Fruit fly (Drosophila melanogaster) whole organism, prepupa: Measurements from ENCODE around the gene aux.

Experiments used
- CG10631 ChIP-seq: fragments of 200-800 bp; sonication (Bioruptor generic); optimal IDR thresholded peaks from 2 replicates; lab custom pipeline; 2016; ENCODE audit warnings: missing biosample characterization, missing genetic modification characterization
- CG11762 ChIP-seq: fragments of 200-800 bp; sonication (Bioruptor generic); optimal IDR thresholded peaks from 3 replicates; lab custom pipeline; 2016; ENCODE audit warnings: missing biosample characterization, missing genetic modification characterization; ENCODE audit not compliant: insufficient read depth
- CG11902 ChIP-seq: fragments of 200-800 bp; sonication (Bioruptor generic); optimal IDR thresholded peaks from 3 replicates; lab custom pipeline; 2016; ENCODE audit warnings: missing biosample characterization, missing genetic modification characterization
- CG16779 ChIP-seq: fragments of 200-800 bp; sonication (Bioruptor generic); optimal IDR thresholded peaks from 3 replicates; lab custom pipeline; 2017; ENCODE audit warnings: missing biosample characterization, mild to moderate bottlenecking, missing genetic modification characterization
- CG3032 ChIP-seq: fragments of 200-800 bp; optimal IDR thresholded peaks from 2 replicates; lab custom pipeline; 2019; ENCODE audit warnings: missing biosample characterization, mild to moderate bottlenecking, missing genetic modification characterization, moderate library complexity
- CG31627 ChIP-seq: fragments of 200-800 bp; sonication (Bioruptor generic); optimal IDR thresholded peaks from 3 replicates; lab custom pipeline; 2016; ENCODE audit warnings: missing biosample characterization, missing genetic modification characterization
- CG32006 ChIP-seq: fragments of 200-800 bp; sonication (Bioruptor generic); optimal IDR thresholded peaks from 3 replicates; lab custom pipeline; 2017; ENCODE audit warnings: missing biosample characterization, mild to moderate bottlenecking, missing genetic modification characterization
- CG4318 ChIP-seq: fragments of 200-800 bp; sonication (Bioruptor generic); optimal IDR thresholded peaks from 3 replicates; lab custom pipeline; 2017; ENCODE audit warnings: missing biosample characterization, mild to moderate bottlenecking, missing genetic modification characterization
- CG6163 ChIP-seq: fragments of 200-800 bp; sonication (Bioruptor generic); IDR thresholded peaks from 3 replicates; pipeline ENCODE4 v1.3.6; 2022; ENCODE audit warnings: missing biosample characterization, missing genetic modification characterization
- CG6276 ChIP-seq: fragments of 200-800 bp; sonication (Bioruptor generic); optimal IDR thresholded peaks from 2 replicates; lab custom pipeline; 2017; ENCODE audit warnings: missing biosample characterization, mild to moderate bottlenecking, missing genetic modification characterization
- CG6792 ChIP-seq: fragments of 200-800 bp; sonication (Bioruptor generic); optimal IDR thresholded peaks from 3 replicates; lab custom pipeline; 2016; ENCODE audit warnings: missing biosample characterization, missing genetic modification characterization
- CG6808 ChIP-seq: fragments of 200-800 bp; sonication (Bioruptor generic); optimal IDR thresholded peaks from 3 replicates; lab custom pipeline; 2017; ENCODE audit warnings: missing biosample characterization, missing genetic modification characterization, mild to moderate bottlenecking, moderate library complexity, missing genetic modification reagents
- CG6854 ChIP-seq: fragments of 200-800 bp; sonication (Bioruptor generic); optimal IDR thresholded peaks from 2 replicates; lab custom pipeline; 2017; ENCODE audit warnings: missing biosample characterization, mild to moderate bottlenecking, missing genetic modification characterization
- CG7368 ChIP-seq: fragments of 200-800 bp; sonication (Bioruptor generic); optimal IDR thresholded peaks from 3 replicates; lab custom pipeline; 2016; ENCODE audit warnings: missing biosample characterization, missing genetic modification characterization
- Ets21C ChIP-seq: fragments of 200-800 bp; sonication (Bioruptor generic); optimal IDR thresholded peaks from 3 replicates; lab custom pipeline; 2016; ENCODE audit warnings: missing biosample characterization, missing genetic modification characterization
- Ets96B ChIP-seq: fragments of 200-800 bp; optimal IDR thresholded peaks from 2 replicates; lab custom pipeline; 2019; ENCODE audit warnings: missing biosample characterization, mild to moderate bottlenecking, missing genetic modification characterization, moderate library complexity
- Gug ChIP-seq: fragments of 200-800 bp; sonication (Bioruptor generic); IDR thresholded peaks from 2 replicates; pipeline ENCODE4 v1.3.6; 2022; ENCODE audit warnings: missing biosample characterization, missing genetic modification characterization
- Hr38 ChIP-seq: sonication (Bioruptor generic); optimal IDR thresholded peaks from 2 replicates; lab custom pipeline; 2016; ENCODE audit warnings: missing biosample characterization, missing genetic modification characterization
- Hr4 ChIP-seq: fragments of 200-800 bp; sonication (Bioruptor generic); optimal IDR thresholded peaks from 3 replicates; lab custom pipeline; 2016; ENCODE audit warnings: missing biosample characterization, missing genetic modification characterization
- Met ChIP-seq: fragments of 200-800 bp; sonication (Bioruptor generic); optimal IDR thresholded peaks from 3 replicates; lab custom pipeline; 2016; ENCODE audit warnings: missing biosample characterization, missing genetic modification characterization
- OdsH ChIP-seq: fragments of 200-800 bp; sonication (Bioruptor generic); optimal IDR thresholded peaks from 3 replicates; lab custom pipeline; 2016; ENCODE audit warnings: missing biosample characterization, missing genetic modification characterization
- Sox102F ChIP-seq: fragments of 200-800 bp; sonication (Bioruptor generic); optimal IDR thresholded peaks from 2 replicates; lab custom pipeline; 2016; ENCODE audit warnings: missing biosample characterization, mild to moderate bottlenecking, missing genetic modification characterization
- Sox14 ChIP-seq: fragments of 200-800 bp; sonication (Bioruptor generic); optimal IDR thresholded peaks from 3 replicates; lab custom pipeline; 2016; ENCODE audit warnings: missing biosample characterization, missing genetic modification characterization
- Sox15 ChIP-seq: fragments of 200-800 bp; sonication (Bioruptor generic); optimal IDR thresholded peaks from 3 replicates; lab custom pipeline; 2016; ENCODE audit warnings: missing biosample characterization, missing genetic modification characterization
- achi ChIP-seq: fragments of 200-800 bp; sonication (Bioruptor generic); optimal IDR thresholded peaks from 3 replicates; lab custom pipeline; 2016; ENCODE audit warnings: missing biosample characterization, missing genetic modification characterization
- acj6 ChIP-seq: fragments of 200-800 bp; sonication (Bioruptor generic); optimal IDR thresholded peaks from 3 replicates; lab custom pipeline; 2016; ENCODE audit warnings: missing biosample characterization, missing genetic modification characterization
- cyc ChIP-seq: fragments of 200-800 bp; sonication (Bioruptor generic); optimal IDR thresholded peaks from 3 replicates; lab custom pipeline; 2016; ENCODE audit warnings: missing biosample characterization, missing genetic modification characterization
- dac ChIP-seq: fragments of 200-800 bp; sonication (Bioruptor generic); optimal IDR thresholded peaks from 2 replicates; lab custom pipeline; 2017; ENCODE audit warnings: missing biosample characterization, mild to moderate bottlenecking, missing genetic modification characterization
- esn ChIP-seq: fragments of 200-800 bp; sonication (Bioruptor generic); optimal IDR thresholded peaks from 2 replicates; lab custom pipeline; 2016; ENCODE audit warnings: missing biosample characterization, mild to moderate bottlenecking, missing genetic modification characterization, moderate library complexity
- lz ChIP-seq: fragments of 200-800 bp; sonication (Bioruptor generic); optimal IDR thresholded peaks from 3 replicates; lab custom pipeline; 2016; ENCODE audit warnings: missing biosample characterization, missing genetic modification characterization
- net ChIP-seq: fragments of 200-800 bp; sonication (Bioruptor generic); optimal IDR thresholded peaks from 3 replicates; lab custom pipeline; 2016; ENCODE audit warnings: missing biosample characterization, missing genetic modification characterization
- pdm3 ChIP-seq: fragments of 200-800 bp; sonication (Bioruptor generic); optimal IDR thresholded peaks from 3 replicates; lab custom pipeline; 2016; ENCODE audit warnings: missing biosample characterization, missing genetic modification characterization
- spab ChIP-seq: fragments of 200-800 bp; sonication (Bioruptor generic); optimal IDR thresholded peaks from 2 replicates; lab custom pipeline; 2017; ENCODE audit warnings: missing biosample characterization, mild to moderate bottlenecking, missing genetic modification characterization, missing genetic modification reagents
- svp ChIP-seq: fragments of 200-800 bp; sonication (Bioruptor generic); peaks from one replicate; lab custom pipeline; 2016; ENCODE audit warnings: missing biosample characterization, missing genetic modification characterization
- topi ChIP-seq: fragments of 200-800 bp; sonication (Bioruptor generic); optimal IDR thresholded peaks from 3 replicates; lab custom pipeline; 2016; ENCODE audit warnings: missing biosample characterization, missing genetic modification characterization
- vri ChIP-seq: fragments of 200-800 bp; sonication (Bioruptor generic); optimal IDR thresholded peaks from 3 replicates; lab custom pipeline; 2016; ENCODE audit warnings: missing biosample characterization, mild to moderate bottlenecking, missing genetic modification characterization

The aux gene

dm6 chr3R:4215264-4215993, 3.8 kb downstream of the aux start, which contains the start of gene CG14636 (continued):
- TF ChIP-seq CG7368 (GFP tag; lab: Kevin White, UChicago): peak; percentile 77
- TF ChIP-seq pdm3 (GFP tag; lab: Kevin White, UChicago): peak; percentile 76
- TF ChIP-seq spab: peak; percentile 11
- peak; percentile 18 for TF ChIP-seq Hr38 (GFP tag; lab: Kevin White, UChicago)
- peak; percentile 46 for TF ChIP-seq Ets96B (tag; lab: Kevin White, UChicago)
- peak; percentile 84 for TF ChIP-seq vri
- no peak for TF ChIP-seq CG6854 (GFP tag; lab: Kevin White, UChicago)
- TF ChIP-seq Met: peak; percentile 61
- peak; percentile 78 for TF ChIP-seq Hr4 (GFP tag; lab: Kevin White, UChicago)
- TF ChIP-seq CG6808 (GFP tag; lab: Kevin White, UChicago): peak; percentile 43
- peak; percentile 62 for TF ChIP-seq Sox14 (GFP tag; lab: Kevin White, UChicago)
- no peak for TF ChIP-seq Sox102F
- TF ChIP-seq lz: peak; percentile 46
- peak; percentile 89 for TF ChIP-seq svp (GFP tag; lab: Kevin White, UChicago)
- TF ChIP-seq Sox15 (GFP tag; lab: Kevin White, UChicago): peak; percentile 70
- peak; percentile 73 for TF ChIP-seq net (GFP tag; lab: Kevin White, UChicago)
- TF ChIP-seq dac (GFP tag; lab: Kevin White, UChicago): peak; percentile 40
- no peak for TF ChIP-seq CG16779
- peak; percentile 63 for TF ChIP-seq Gug (GFP tag; lab: Robert Waterston, UW)
- TF ChIP-seq CG10631 (GFP tag; lab: Kevin White, UChicago): peak; percentile 31
- TF ChIP-seq CG31627 (GFP tag; lab: Kevin White, UChicago): peak; percentile 67
- TF ChIP-seq topi: peak; percentile 68
- TF ChIP-seq CG6276 (GFP tag; lab: Kevin White, UChicago): no peak
- peak; percentile 75 for TF ChIP-seq acj6
- peak; percentile 56 for TF ChIP-seq Ets21C (GFP tag; lab: Kevin White, UChicago)
- TF ChIP-seq CG32006 (GFP tag; lab: Kevin White, UChicago): peak; percentile 68
- peak; percentile 71 for TF ChIP-seq CG11762 (GFP tag; lab: Kevin White, UChicago)
- TF ChIP-seq OdsH (GFP tag; lab: Kevin White, UChicago): peak; percentile 68

DNA sequence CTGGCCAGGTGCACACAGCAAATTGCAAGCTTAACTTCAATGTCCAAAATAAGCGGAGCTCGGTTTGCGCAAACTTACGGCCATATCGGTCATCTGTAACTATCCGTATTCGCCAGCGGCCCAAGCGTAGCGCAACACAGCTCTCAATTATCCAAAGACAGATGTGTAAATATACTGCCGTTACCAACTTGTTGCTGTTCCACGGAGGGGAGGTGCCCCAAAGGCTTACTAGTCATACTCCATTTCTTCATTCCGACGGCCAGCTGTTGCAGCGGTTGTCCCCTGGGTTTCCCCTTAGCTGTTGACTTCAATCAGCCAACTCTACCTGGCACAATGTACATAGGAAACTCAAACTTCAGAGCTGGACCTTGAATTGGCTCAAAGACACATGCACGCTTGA, 8.4 kb downstream of the aux start, which contains the start of gene CG31516:
Gene CG31516, minus strand, starts transcription at position 101 of the 400 bp plus-strand sequence.
- TF ChIP-seq OdsH (GFP tag; lab: Kevin White, UChicago): no peak
- no peak for TF ChIP-seq achi (GFP tag; lab: Kevin White, UChicago)

dm6 chr3R:4220780-4221179, 9.2 kb downstream of the aux start:
- TF ChIP-seq Ets96B (tag; lab: Kevin White, UChicago): no peak
- peak; percentile 26 for TF ChIP-seq CG31627 (GFP tag; lab: Kevin White, UChicago)
- peak; percentile 27; the same call in 1 of the 3 replicates for TF ChIP-seq CG6163 (GFP tag; lab: Robert Waterston, UW)
- TF ChIP-seq CG6792 (GFP tag; lab: Kevin White, UChicago): no peak
- TF ChIP-seq cyc (GFP tag; lab: Kevin White, UChicago): peak; percentile 20
- peak; percentile 32 for TF ChIP-seq esn (GFP tag; lab: Kevin White, UChicago)
- TF ChIP-seq Sox14 (GFP tag; lab: Kevin White, UChicago): peak; percentile 48
- no peak for TF ChIP-seq CG6808 (GFP tag; lab: Kevin White, UChicago)
- peak; percentile 44 for TF ChIP-seq CG3032

DNA sequence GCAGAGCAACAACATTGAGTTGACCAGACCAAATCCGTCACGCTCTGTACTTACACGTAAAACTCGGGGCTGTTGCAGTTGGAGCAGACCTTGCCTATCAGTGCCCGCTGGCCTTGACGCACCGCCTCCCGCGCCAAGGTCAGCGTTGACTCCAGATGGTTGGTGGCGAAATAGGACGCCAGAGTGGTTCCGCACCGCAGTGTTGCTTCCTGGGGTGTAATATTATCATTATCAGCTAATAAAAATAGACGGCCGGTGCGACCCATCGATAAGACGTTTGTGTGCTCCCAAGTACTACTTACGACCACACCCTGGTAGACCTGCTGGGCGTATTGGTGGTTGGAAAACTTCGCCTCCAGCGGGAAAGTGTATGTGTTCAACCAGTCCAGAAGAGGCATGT, 16.8 kb downstream of the aux start:
- TF ChIP-seq CG7368 (GFP tag; lab: Kevin White, UChicago) (no peak), svp (GFP tag; lab: Kevin White, UChicago) (peak; percentile 84), OdsH (GFP tag; lab: Kevin White, UChicago) (no peak), esn (GFP tag; lab: Kevin White, UChicago) (no peak), CG11902 (no peak), CG4318 (GFP tag; lab: Kevin White, UChicago) (no peak)
- TF ChIP-seq, all 60 proteins: peak for 1
